Worm (Caenorhabditis elegans) whole organism, L3 larva: ENCODE results near the gene K12H6.7.

ENCODE experiments used
- R02D3.7 ChIP-seq: fragments of 150-350 bp; optimal IDR thresholded peaks from 2 replicates; lab custom pipeline; 2014; ENCODE audit warnings: missing biosample characterization, missing genetic modification characterization
- ZK546.5 ChIP-seq: sonication (generic microtip); optimal IDR thresholded peaks from 2 replicates; lab custom pipeline; 2017; ENCODE audit warnings: missing biosample characterization, missing genetic modification characterization
- aly-2 ChIP-seq: fragments of 150-350 bp; optimal IDR thresholded peaks from 2 replicates; lab custom pipeline; 2014; ENCODE audit warnings: missing biosample characterization, missing genetic modification characterization
- ama-1 ChIP-seq: fragments of 150-350 bp; optimal IDR thresholded peaks from 2 replicates; lab custom pipeline; 2018
- ceh-16 ChIP-seq: sonication (generic microtip); optimal IDR thresholded peaks from 2 replicates; lab custom pipeline; 2017; ENCODE audit warnings: missing biosample characterization, missing genetic modification characterization
- ceh-28 ChIP-seq: fragments of 150-350 bp; optimal IDR thresholded peaks from 2 replicates; lab custom pipeline; 2014; ENCODE audit warnings: missing biosample characterization, missing genetic modification reagents, missing genetic modification characterization
- ceh-82 ChIP-seq: fragments of 150-350 bp; optimal IDR thresholded peaks from 2 replicates; lab custom pipeline; 2014; ENCODE audit warnings: missing biosample characterization, missing genetic modification characterization
- ceh-9 ChIP-seq: sonication (generic microtip); optimal IDR thresholded peaks from 2 replicates; lab custom pipeline; 2018; ENCODE audit warnings: missing biosample characterization, missing genetic modification characterization
- daf-12 ChIP-seq: fragments of 150-350 bp; optimal IDR thresholded peaks from 2 replicates; lab custom pipeline; 2014; ENCODE audit warnings: missing biosample characterization, missing genetic modification reagents, missing genetic modification characterization
- egl-27 ChIP-seq: sonication (generic microtip); optimal IDR thresholded peaks from 4 replicates; lab custom pipeline; 2017; ENCODE audit warnings: missing biosample characterization, missing genetic modification reagents, missing genetic modification characterization
- egl-5 ChIP-seq: fragments of 150-350 bp; optimal IDR thresholded peaks from 2 replicates; lab custom pipeline; 2017; ENCODE audit warnings: missing biosample characterization, missing genetic modification reagents, missing genetic modification characterization, inconsistent platforms
- elt-1 ChIP-seq: fragments of 150-350 bp; optimal IDR thresholded peaks from 2 replicates; lab custom pipeline; 2014; ENCODE audit warnings: missing biosample characterization, missing genetic modification characterization
- elt-2 ChIP-seq: sonication (generic microtip); optimal IDR thresholded peaks from 2 replicates; lab custom pipeline; 2016; ENCODE audit warnings: missing genetic modification reagents, mild to moderate bottlenecking, missing genetic modification characterization, missing compliant biosample characterization
- elt-3 ChIP-seq, 3 experiments: fragments of 150-350 bp in 1 of 3; sonication (generic microtip) in 2 of 3; optimal IDR thresholded peaks; 2 replicates in 2 of 3; 4 replicates in 1 of 3; lab custom pipeline; 2014 to 2017; ENCODE audit warnings: missing biosample characterization in 3 of 3, missing genetic modification characterization in 3 of 3
- eor-1 ChIP-seq, 2 experiments: fragments of 150-350 bp; optimal IDR thresholded peaks; 2 replicates each; lab custom pipeline; 2014 to 2018; ENCODE audit warnings: missing biosample characterization in 2 of 2, missing genetic modification characterization in 2 of 2
- fkh-10 ChIP-seq: sonication (generic microtip); optimal IDR thresholded peaks from 2 replicates; lab custom pipeline; 2017; ENCODE audit warnings: missing biosample characterization, missing genetic modification reagents, missing genetic modification characterization
- fkh-2 ChIP-seq: fragments of 150-350 bp; optimal IDR thresholded peaks from 2 replicates; lab custom pipeline; 2014; ENCODE audit warnings: missing biosample characterization, missing genetic modification reagents, missing genetic modification characterization
- fos-1 ChIP-seq: fragments of 150-350 bp; optimal IDR thresholded peaks from 2 replicates; lab custom pipeline; 2014; ENCODE audit warnings: missing biosample characterization, missing genetic modification characterization
- hmg-11 ChIP-seq: sonication (generic microtip); optimal IDR thresholded peaks from 2 replicates; lab custom pipeline; 2016; ENCODE audit warnings: missing genetic modification characterization, missing compliant biosample characterization
- jun-1 ChIP-seq: fragments of 150-350 bp; optimal IDR thresholded peaks from 2 replicates; lab custom pipeline; 2014; ENCODE audit warnings: missing biosample characterization, missing genetic modification reagents, missing genetic modification characterization
- lin-15B ChIP-seq: fragments of 150-350 bp; optimal IDR thresholded peaks from 2 replicates; lab custom pipeline; 2014; ENCODE audit warnings: missing biosample characterization, missing genetic modification characterization
- lin-39 ChIP-seq: fragments of 150-350 bp; optimal IDR thresholded peaks from 2 replicates; lab custom pipeline; 2018; ENCODE audit warnings: missing biosample characterization, missing genetic modification reagents, missing genetic modification characterization
- lsy-12 ChIP-seq: sonication (generic microtip); optimal IDR thresholded peaks from 2 replicates; lab custom pipeline; 2016; ENCODE audit warnings: mild to moderate bottlenecking, missing genetic modification characterization, missing compliant biosample characterization
- mdl-1 ChIP-seq: fragments of 150-350 bp; optimal IDR thresholded peaks from 2 replicates; lab custom pipeline; 2014; ENCODE audit warnings: missing biosample characterization, missing genetic modification characterization
- mml-1 ChIP-seq: fragments of 150-350 bp; sonication (generic microtip); optimal IDR thresholded peaks from 3 replicates; lab custom pipeline; 2014; ENCODE audit warnings: missing biosample characterization, missing genetic modification characterization
- nfya-1 ChIP-seq: sonication (generic microtip); optimal IDR thresholded peaks from 2 replicates; lab custom pipeline; 2017; ENCODE audit warnings: missing genetic modification characterization, mild to moderate bottlenecking, missing compliant biosample characterization, antibody characterized with exemption, moderate library complexity; ENCODE audit not compliant: insufficient read depth
- nhr-11 ChIP-seq: fragments of 150-350 bp; optimal IDR thresholded peaks from 2 replicates; lab custom pipeline; 2014; ENCODE audit warnings: missing biosample characterization, missing genetic modification characterization
- nhr-12 ChIP-seq: fragments of 150-350 bp; optimal IDR thresholded peaks from 2 replicates; lab custom pipeline; 2014; ENCODE audit warnings: missing biosample characterization, missing genetic modification characterization
- nhr-23 ChIP-seq: fragments of 150-350 bp; optimal IDR thresholded peaks from 2 replicates; lab custom pipeline; 2014; ENCODE audit warnings: missing biosample characterization, missing genetic modification reagents, missing genetic modification characterization
- nhr-237 ChIP-seq: fragments of 150-350 bp; optimal IDR thresholded peaks from 2 replicates; lab custom pipeline; 2014; ENCODE audit warnings: missing biosample characterization, missing genetic modification characterization
- nhr-25 ChIP-seq: sonication (generic microtip); optimal IDR thresholded peaks from 2 replicates; lab custom pipeline; 2017; ENCODE audit warnings: missing biosample characterization, missing genetic modification characterization
- nhr-28 ChIP-seq: fragments of 150-350 bp; optimal IDR thresholded peaks from 2 replicates; lab custom pipeline; 2014; ENCODE audit warnings: missing biosample characterization, missing genetic modification characterization
- nhr-43 ChIP-seq: sonication (generic microtip); optimal IDR thresholded peaks from 2 replicates; lab custom pipeline; 2016; ENCODE audit warnings: mild to moderate bottlenecking, missing genetic modification characterization, missing compliant biosample characterization; ENCODE audit not compliant: poor library complexity, severe bottlenecking
- nhr-67 ChIP-seq: fragments of 150-350 bp; optimal IDR thresholded peaks from 2 replicates; lab custom pipeline; 2014; ENCODE audit warnings: missing biosample characterization, missing genetic modification characterization
- nhr-76 ChIP-seq: fragments of 150-350 bp; sonication (generic microtip); optimal IDR thresholded peaks from 5 replicates; lab custom pipeline; 2014; ENCODE audit warnings: missing biosample characterization, missing genetic modification characterization
- nhr-77 ChIP-seq: fragments of 150-350 bp; optimal IDR thresholded peaks from 2 replicates; lab custom pipeline; 2014; ENCODE audit warnings: missing biosample characterization, missing genetic modification characterization
- pha-4 ChIP-seq: fragments of 150-350 bp; optimal IDR thresholded peaks from 2 replicates; lab custom pipeline; 2014; ENCODE audit warnings: missing biosample characterization, missing genetic modification reagents, missing genetic modification characterization
- pqm-1 ChIP-seq: fragments of 150-350 bp; optimal IDR thresholded peaks from 2 replicates; lab custom pipeline; 2017; ENCODE audit warnings: missing biosample characterization, missing genetic modification characterization, inconsistent platforms
- sea-2 ChIP-seq: fragments of 150-350 bp; sonication (generic microtip); optimal IDR thresholded peaks from 4 replicates; lab custom pipeline; 2014; ENCODE audit warnings: missing biosample characterization, missing genetic modification reagents, missing genetic modification characterization
- skn-1 ChIP-seq: fragments of 150-350 bp; optimal IDR thresholded peaks from 2 replicates; lab custom pipeline; 2014; ENCODE audit warnings: missing biosample characterization, missing genetic modification characterization
- snpc-4 ChIP-seq: fragments of 150-350 bp; optimal IDR thresholded peaks from 2 replicates; lab custom pipeline; 2014; ENCODE audit warnings: missing biosample characterization, missing genetic modification characterization
- tbx-2 ChIP-seq: sonication (generic microtip); optimal IDR thresholded peaks from 2 replicates; lab custom pipeline; 2016; ENCODE audit warnings: mild to moderate bottlenecking, missing genetic modification characterization, missing compliant biosample characterization
- unc-39 ChIP-seq: sonication (generic microtip); optimal IDR thresholded peaks from 4 replicates; lab custom pipeline; 2017; ENCODE audit warnings: missing biosample characterization, missing genetic modification characterization
- unc-62 ChIP-seq: fragments of 150-350 bp; sonication (generic microtip); optimal IDR thresholded peaks from 4 replicates; lab custom pipeline; 2014; ENCODE audit warnings: missing biosample characterization, missing genetic modification reagents, missing genetic modification characterization
- zag-1 ChIP-seq: fragments of 150-350 bp; optimal IDR thresholded peaks from 2 replicates; lab custom pipeline; 2014; ENCODE audit warnings: missing biosample characterization, missing genetic modification characterization
- ztf-11 ChIP-seq: fragments of 150-350 bp; optimal IDR thresholded peaks from 2 replicates; lab custom pipeline; 2014; ENCODE audit warnings: missing biosample characterization, missing genetic modification characterization
- ztf-4 ChIP-seq: fragments of 150-350 bp; optimal IDR thresholded peaks from 2 replicates; lab custom pipeline; 2014; ENCODE audit warnings: missing biosample characterization, missing genetic modification characterization

K12H6.7 gene

ce11 chrII:2800550-2801233 is 36.1 kb downstream of the K12H6.7 start, which contains the start of gene nhr-119:
nhr-119 (minus strand) TSS chrII:2800600.
- peak; percentile 81 for TF ChIP-seq jun-1 (tag; lab: Kevin White, UChicago)
- no peak for TF ChIP-seq eor-1 (tag; optimal IDR thresholded peaks at IDR 0.05; lab: Kevin White, UChicago)
- TF ChIP-seq nhr-77 (tag; lab: Kevin White, UChicago) = no peak
- peak; percentile 74 for TF ChIP-seq elt-1 (tag; lab: Kevin White, UChicago)
- TF ChIP-seq ceh-16 (tag; lab: Kevin White, UChicago) = no peak
- no peak for TF ChIP-seq mml-1 (tag; lab: Kevin White, UChicago)
- no peak for TF ChIP-seq aly-2 (tag; lab: Kevin White, UChicago)
- no peak for TF ChIP-seq egl-5 (tag; lab: Kevin White, UChicago)
- TF ChIP-seq daf-12 = no peak
- no peak for TF ChIP-seq sea-2 (GFP tag; lab: Kevin White, UChicago)
- peak; percentile 85 for TF ChIP-seq nhr-25 (tag; lab: Kevin White, UChicago)
- peak; percentile 90 for TF ChIP-seq ceh-28 (tag; lab: Kevin White, UChicago)
- TF ChIP-seq zag-1 (tag; lab: Kevin White, UChicago) = no peak
- no peak for TF ChIP-seq nhr-237 (tag; lab: Kevin White, UChicago)
- peak; percentile 19 for TF ChIP-seq nhr-11 (tag; lab: Kevin White, UChicago)
- TF ChIP-seq nhr-28 (tag; lab: Kevin White, UChicago) = no peak
- no peak for TF ChIP-seq ztf-11 (tag; lab: Kevin White, UChicago)
- no peak for TF ChIP-seq nhr-12 (tag; lab: Kevin White, UChicago)
- TF ChIP-seq fos-1 (tag; lab: Kevin White, UChicago) = no peak
- no peak for TF ChIP-seq lsy-12
- peak; percentile 31 for TF ChIP-seq pha-4 (tag; lab: Kevin White, UChicago)
- peak; percentile 48 for TF ChIP-seq R02D3.7 (tag; lab: Kevin White, UChicago)
- peak in 2 of 3 experiments; percentile 74 to 92 for TF ChIP-seq elt-3 (tag; optimal IDR thresholded peaks at IDR 0.05; lab: Kevin White, UChicago)
- TF ChIP-seq snpc-4 (tag; lab: Kevin White, UChicago) = no peak
- peak; percentile 92 for TF ChIP-seq nhr-23
- TF ChIP-seq fkh-2 (tag; lab: Kevin White, UChicago) = no peak
- TF ChIP-seq unc-62 (GFP tag; lab: Kevin White, UChicago) = peak; percentile 11
- no peak for TF ChIP-seq lin-39
- peak; percentile 10 for TF ChIP-seq lin-15B (tag; lab: Kevin White, UChicago)
- TF ChIP-seq nhr-76 (tag; lab: Kevin White, UChicago) = no peak
- TF ChIP-seq mdl-1 (tag; lab: Kevin White, UChicago) = no peak
- no peak for TF ChIP-seq nhr-67 (tag; lab: Kevin White, UChicago)
- peak; percentile 93 for TF ChIP-seq nhr-43 (tag; lab: Kevin White, UChicago)
- TF ChIP-seq unc-39 = no peak
- no peak for TF ChIP-seq fkh-10 (GFP tag; lab: Kevin White, UChicago)
- TF ChIP-seq ceh-82 (tag; lab: Kevin White, UChicago) = no peak
- TF ChIP-seq skn-1 (tag; lab: Kevin White, UChicago) = peak; percentile 20
- peak; percentile 65 for TF ChIP-seq nfya-1
- no peak for TF ChIP-seq hmg-11
- TF ChIP-seq egl-27 = no peak
- TF ChIP-seq tbx-2 (tag; lab: Kevin White, UChicago) = no peak
- TF ChIP-seq ceh-9 = no peak
- peak; percentile 92 for TF ChIP-seq pqm-1 (tag; lab: Kevin White, UChicago)
- no peak for TF ChIP-seq ztf-4
- no peak for TF ChIP-seq ama-1
- TF ChIP-seq elt-2 (tag; lab: Kevin White, UChicago) = peak; percentile 96
- TF ChIP-seq ZK546.5 (tag; lab: Kevin White, UChicago) = no peak
